Worm (Caenorhabditis elegans) whole organism, L4 larva: ENCODE measurements around the gene C18H9.5.

Experiments used
- ceh-28 ChIP-seq: fragments of 150-350 bp; optimal IDR thresholded peaks from 2 replicates; lab custom pipeline; 2014; ENCODE audit warnings: missing biosample characterization, missing genetic modification reagents, missing genetic modification characterization
- ces-1 ChIP-seq: fragments of 150-350 bp; sonication (generic microtip); optimal IDR thresholded peaks from 4 replicates; lab custom pipeline; 2014; ENCODE audit warnings: missing biosample characterization, missing genetic modification reagents, missing genetic modification characterization
- dmd-6 ChIP-seq: fragments of 200-800 bp; sonication (Bioruptor generic); IDR thresholded peaks from 2 replicates; pipeline ENCODE4 v1.3.6; 2022; ENCODE audit warnings: missing genetic modification reagents, missing genetic modification characterization, missing compliant biosample characterization
- egl-43 ChIP-seq: fragments of 200-800 bp; sonication (Bioruptor generic); IDR thresholded peaks from 2 replicates; pipeline ENCODE4 v1.3.6; 2022; ENCODE audit warnings: missing genetic modification reagents, missing genetic modification characterization, missing compliant biosample characterization
- fos-1 ChIP-seq: fragments of 150-350 bp; optimal IDR thresholded peaks from 2 replicates; lab custom pipeline; 2014; ENCODE audit warnings: missing biosample characterization, missing genetic modification characterization
- lim-7 ChIP-seq: fragments of 200-800 bp; sonication (Bioruptor generic); IDR thresholded peaks from 2 replicates; pipeline ENCODE4 v1.3.6; 2022; ENCODE audit warnings: missing genetic modification characterization, missing compliant biosample characterization
- unc-62 ChIP-seq, 3 experiments: fragments of 150-350 bp in 1 of 3; sonication (generic microtip); optimal IDR thresholded peaks in 2 of 3; peaks in 1 of 3; 1 replicate in 1 of 3; 2 replicates in 2 of 3; lab custom pipeline; 2014 to 2017; ENCODE audit warnings: missing biosample characterization in 3 of 3, missing genetic modification characterization in 3 of 3, missing genetic modification reagents in 3 of 3, missing genotype in 1 of 3
- zip-11 ChIP-seq: fragments of 200-800 bp; sonication (Bioruptor generic); IDR thresholded peaks from 2 replicates; pipeline ENCODE4 v1.3.6; 2022; ENCODE audit warnings: missing genetic modification characterization, missing compliant biosample characterization

The C18H9.5 gene

DNA sequence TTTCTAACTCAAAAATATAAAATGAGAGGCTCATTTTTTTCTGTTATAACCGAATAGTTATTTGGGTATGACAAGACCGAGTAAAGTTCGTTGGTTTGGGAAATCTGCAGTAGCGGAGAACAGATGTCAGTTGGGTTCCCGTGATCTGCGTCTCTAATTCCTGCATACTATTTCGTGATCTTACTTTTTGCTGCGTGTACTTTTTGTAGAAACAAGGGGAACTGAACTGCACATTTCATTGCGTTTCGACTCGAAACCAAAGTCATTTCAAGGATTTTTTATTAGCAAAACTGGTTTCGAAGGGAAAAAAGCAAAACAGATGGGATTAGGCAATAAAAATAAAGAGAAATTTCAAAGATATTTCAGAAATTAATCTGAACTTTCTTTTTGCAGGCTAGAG is 48.5 kb downstream of the C18H9.5 start:
- TF ChIP-seq fos-1 (tag; lab: Kevin White, UChicago) (no peak), unc-62 (GFP tag; optimal IDR thresholded peaks at IDR 0.05 in 1 of 2; lab: Kevin White, UChicago) (peak in 1 of 2 experiments; percentile 48), unc-62 (tag; optimal IDR thresholded peaks at IDR 0.05; lab: Kevin White, UChicago) (no peak), dmd-6 (GFP tag; lab: Robert Waterston, UW) (no peak), ceh-28 (no peak), zip-11 (no peak), egl-43 (GFP tag; lab: Robert Waterston, UW) (no peak), ces-1 (GFP tag; lab: Kevin White, UChicago) (no peak), lim-7 (no peak)
